In genomic region chrX:2216662-2217061, ce11 we compare ENCODE assay signal across 5 worm cellular contexts.
TF ChIP-seq lines count a peak whose summit lies in the region.

No protein-coding gene starts in this region.

TF ChIP-seq in whole organism, L1 larva, 84 proteins besides CTCF, POLR2A, EP300 and RAD21:
- TF ChIP-seq nhr-11 (tag; optimal IDR thresholded peaks at IDR 0.05; lab: Kevin White, UChicago) (no peak), pag-3 (tag; optimal IDR thresholded peaks at IDR 0.05; lab: Kevin White, UChicago; ENCODE audit: borderline replicate concordance, insufficient read depth) (no peak), lin-14 (GFP tag; optimal IDR thresholded peaks at IDR 0.05; lab: Kevin White, UChicago) (peak; percentile 61), nhr-85 (tag; lab: Kevin White, UChicago) (peak; percentile 81), efl-1 (optimal IDR thresholded peaks at IDR 0.05; lab: Kevin White, UChicago) (no peak), efl-1 (GFP tag; optimal IDR thresholded peaks at IDR 0.05 in 1 of 2; lab: Kevin White, UChicago) (peak in 1 of 2 experiments; percentile 60), hlh-17 (GFP tag; optimal IDR thresholded peaks at IDR 0.05; lab: Kevin White, UChicago; ENCODE audit: borderline replicate concordance) (no peak), egl-27 (tag; optimal IDR thresholded peaks at IDR 0.05; lab: Kevin White, UChicago) (peak in 1 of 2 experiments; percentile 5), blmp-1 (tag; optimal IDR thresholded peaks at IDR 0.05; lab: Kevin White, UChicago) (peak; percentile 83), vab-15 (tag; optimal IDR thresholded peaks at IDR 0.05; lab: Kevin White, UChicago) (no peak), grh-1 (GFP tag; IDR thresholded peaks at IDR 0.05; lab: Robert Waterston, UW) (peak; percentile 41; the same call in 1 of the 2 replicates), lir-3 (tag; optimal IDR thresholded peaks at IDR 0.05; lab: Kevin White, UChicago; ENCODE audit: poor library complexity) (no peak)

TF ChIP-seq in whole organism, L3 larva, 47 proteins besides CTCF, POLR2A, EP300 and RAD21 (continues in another document):
- TF ChIP-seq fos-1 (tag; optimal IDR thresholded peaks at IDR 0.05; lab: Kevin White, UChicago) (no peak), pha-4 (tag; optimal IDR thresholded peaks at IDR 0.05; lab: Kevin White, UChicago) (peak; percentile 17), elt-3 (tag; optimal IDR thresholded peaks at IDR 0.05; lab: Kevin White, UChicago) (peak in 1 of 3 experiments; percentile 39), nhr-77 (tag; optimal IDR thresholded peaks at IDR 0.05; lab: Kevin White, UChicago) (no peak), elt-2 (tag; optimal IDR thresholded peaks at IDR 0.05; lab: Kevin White, UChicago) (no peak), ama-1 (optimal IDR thresholded peaks at IDR 0.05; lab: Kevin White, UChicago) (no peak), unc-62 (GFP tag; optimal IDR thresholded peaks at IDR 0.05; lab: Kevin White, UChicago) (no peak), nhr-237 (tag; optimal IDR thresholded peaks at IDR 0.05; lab: Kevin White, UChicago) (no peak), nhr-43 (tag; optimal IDR thresholded peaks at IDR 0.05; lab: Kevin White, UChicago; ENCODE audit: poor library complexity, severe bottlenecking) (peak; percentile 12), mdl-1 (tag; optimal IDR thresholded peaks at IDR 0.05; lab: Kevin White, UChicago) (no peak), ztf-11 (tag; optimal IDR thresholded peaks at IDR 0.05; lab: Kevin White, UChicago) (no peak), zag-1 (tag; optimal IDR thresholded peaks at IDR 0.05; lab: Kevin White, UChicago) (no peak), nfya-1 (tag; optimal IDR thresholded peaks at IDR 0.05; lab: Kevin White, UChicago; ENCODE audit: insufficient read depth) (no peak), nhr-25 (tag; optimal IDR thresholded peaks at IDR 0.05; lab: Kevin White, UChicago) (peak; percentile 74), ceh-82 (tag; optimal IDR thresholded peaks at IDR 0.05; lab: Kevin White, UChicago) (no peak), daf-12 (tag; optimal IDR thresholded peaks at IDR 0.05; lab: Kevin White, UChicago) (no peak), unc-39 (tag; optimal IDR thresholded peaks at IDR 0.05; lab: Kevin White, UChicago) (no peak), nhr-23 (tag; optimal IDR thresholded peaks at IDR 0.05; lab: Kevin White, UChicago) (peak; percentile 91), fkh-10 (GFP tag; optimal IDR thresholded peaks at IDR 0.05; lab: Kevin White, UChicago) (no peak), pqm-1 (tag; optimal IDR thresholded peaks at IDR 0.05; lab: Kevin White, UChicago) (no peak), nhr-76 (tag; optimal IDR thresholded peaks at IDR 0.05; lab: Kevin White, UChicago) (no peak)

TF ChIP-seq in whole organism, early embryonic, 17 proteins besides CTCF, POLR2A, EP300 and RAD21:
- TF ChIP-seq ceh-36 (tag; optimal IDR thresholded peaks at IDR 0.05; lab: Kevin White, UChicago) (no peak), hmg-4 (GFP tag; optimal IDR thresholded peaks at IDR 0.05; lab: Kevin White, UChicago) (peak; percentile 31), aly-1 (tag; optimal IDR thresholded peaks at IDR 0.05; lab: Kevin White, UChicago) (peak; percentile 3), scrt-1 (GFP tag; IDR thresholded peaks at IDR 0.05; lab: Robert Waterston, UW) (peak; percentile 61; the same call in 1 of the 2 replicates), pes-1 (GFP tag; IDR thresholded peaks at IDR 0.05; lab: Robert Waterston, UW) (peak; percentile 30; the same call in 1 of the 2 replicates)

TF ChIP-seq in whole organism, midembryonic, 9 proteins besides CTCF, POLR2A, EP300 and RAD21:
- TF ChIP-seq ref-1 (GFP tag; conservative IDR thresholded peaks at IDR 0.05; lab: Robert Waterston, UW), result no peak
- 0 out of 2 replicates have a peak, but pooled peaks have one; percentile 41 for TF ChIP-seq klf-2 (GFP tag; conservative IDR thresholded peaks at IDR 0.05; lab: Robert Waterston, UW)

TF ChIP-seq in whole organism, young adult, 124 proteins besides CTCF, POLR2A, EP300 and RAD21:
- TF ChIP-seq ceh-91 (GFP tag; IDR thresholded peaks at IDR 0.05; lab: Robert Waterston, UW) (no peak; the same call in 1 of the 2 replicates), somi-1 (GFP tag; optimal IDR thresholded peaks at IDR 0.05; lab: Kevin White, UChicago) (no peak), repo-1 (tag; optimal IDR thresholded peaks at IDR 0.05; lab: Kevin White, UChicago) (no peak), ztf-28 (GFP tag; IDR thresholded peaks at IDR 0.05; lab: Robert Waterston, UW) (no peak), snpc-1.3 (tag; optimal IDR thresholded peaks at IDR 0.05; lab: Kevin White, UChicago; ENCODE audit: insufficient read depth) (no peak), tbx-9 (tag; optimal IDR thresholded peaks at IDR 0.05; lab: Kevin White, UChicago; ENCODE audit: borderline replicate concordance) (no peak), F10E7.11 (tag; optimal IDR thresholded peaks at IDR 0.05; lab: Kevin White, UChicago) (no peak), athp-1 (tag; optimal IDR thresholded peaks at IDR 0.05; lab: Kevin White, UChicago) (no peak), madf-3 (GFP tag; IDR thresholded peaks at IDR 0.05; lab: Robert Waterston, UW) (no peak), tbp1 (GFP tag; optimal IDR thresholded peaks at IDR 0.05; lab: Kevin White, UChicago) (no peak), chd-7 (tag; optimal IDR thresholded peaks at IDR 0.05; lab: Kevin White, UChicago) (no peak), lir-1 (GFP tag; conservative IDR thresholded peaks at IDR 0.05; lab: Robert Waterston, UW) (no peak), egrh-3 (GFP tag; IDR thresholded peaks at IDR 0.05; lab: Robert Waterston, UW) (peak; percentile 62; the same call in 1 of the 2 replicates), hlh-26 (GFP tag; conservative IDR thresholded peaks at IDR 0.05; lab: Robert Waterston, UW) (no peak), K12H6.12 (tag; optimal IDR thresholded peaks at IDR 0.05; lab: Kevin White, UChicago) (no peak), xnd-1 (tag; optimal IDR thresholded peaks at IDR 0.05; lab: Kevin White, UChicago) (no peak), attf-3 (GFP tag; conservative IDR thresholded peaks at IDR 0.05; lab: Robert Waterston, UW) (no peak), C06A6.2 (GFP tag; conservative IDR thresholded peaks at IDR 0.05; lab: Robert Waterston, UW) (0 out of 2 replicates have a peak, but pooled peaks have one; percentile 13), aptf-3 (GFP tag; IDR thresholded peaks at IDR 0.05; lab: Robert Waterston, UW) (no peak), lag-1 (GFP tag; IDR thresholded peaks at IDR 0.05; lab: Robert Waterston, UW) (no peak), ccch-3 (GFP tag; optimal IDR thresholded peaks at IDR 0.05; lab: Kevin White, UChicago) (no peak), snpc-3.4 (tag; optimal IDR thresholded peaks at IDR 0.05; lab: Kevin White, UChicago) (no peak), dpl-1 (GFP tag; optimal IDR thresholded peaks at IDR 0.05; lab: Kevin White, UChicago) (no peak), madf-6 (GFP tag; IDR thresholded peaks at IDR 0.05; lab: Robert Waterston, UW) (0 out of 2 replicates have a peak, but pooled peaks have one; percentile 15), unc-62 (GFP tag; optimal IDR thresholded peaks at IDR 0.05; lab: Kevin White, UChicago) (no peak), mxl-1 (tag; optimal IDR thresholded peaks at IDR 0.05; lab: Kevin White, UChicago) (no peak), ztf-6 (GFP tag; IDR thresholded peaks at IDR 0.05; lab: Robert Waterston, UW) (no peak), nhr-90 (tag; optimal IDR thresholded peaks at IDR 0.05; lab: Kevin White, UChicago) (no peak), atf-7 (tag; optimal IDR thresholded peaks at IDR 0.05; lab: Kevin White, UChicago) (no peak), nfyb-1 (GFP tag; IDR thresholded peaks at IDR 0.05; lab: Robert Waterston, UW) (0 out of 2 replicates have a peak, but pooled peaks have one; percentile 39), ztf-25 (GFP tag; IDR thresholded peaks at IDR 0.05; lab: Robert Waterston, UW) (0 out of 2 replicates have a peak, but pooled peaks have one; percentile 50), ekl-4 (GFP tag; IDR thresholded peaks at IDR 0.05; lab: Robert Waterston, UW) (no peak), sea-2 (GFP tag; IDR thresholded peaks at IDR 0.05; lab: Robert Waterston, UW) (0 out of 2 replicates have a peak, but pooled peaks have one; percentile 44), him-1 (tag; optimal IDR thresholded peaks at IDR 0.05; lab: Kevin White, UChicago) (no peak), mel-28 (tag; optimal IDR thresholded peaks at IDR 0.05; lab: Kevin White, UChicago; ENCODE audit: borderline replicate concordance) (no peak), zfh-2 (GFP tag; conservative IDR thresholded peaks at IDR 0.05; lab: Robert Waterston, UW) (peak; percentile 81), ceh-27 (GFP tag; optimal IDR thresholded peaks at IDR 0.05; lab: Kevin White, UChicago) (peak; percentile 34), nhr-179 (tag; optimal IDR thresholded peaks at IDR 0.05; lab: Kevin White, UChicago) (no peak), nhr-27 (tag; optimal IDR thresholded peaks at IDR 0.05; lab: Kevin White, UChicago) (no peak), C17E4.6 (GFP tag; IDR thresholded peaks at IDR 0.05; lab: Robert Waterston, UW) (no peak), pbrm-1 (GFP tag; IDR thresholded peaks at IDR 0.05; lab: Robert Waterston, UW) (no peak), nhr-120 (GFP tag; IDR thresholded peaks at IDR 0.05; lab: Robert Waterston, UW) (no peak)
